Worm (Caenorhabditis elegans): Measurements from ENCODE around the gene nhr-221.

ce11 chrV:3535260-3535659 is at the start of gene nhr-221:
- TF ChIP-seq tbx-37 (GFP tag; conservative IDR thresholded peaks at IDR 0.05) (no peak), ama-1 (optimal IDR thresholded peaks at IDR 0.05) (no peak), hmg-4 (GFP tag; optimal IDR thresholded peaks at IDR 0.05) (no peak), hmbx-1 (tag; optimal IDR thresholded peaks at IDR 0.05) (no peak), pes-1 (GFP tag; IDR thresholded peaks at IDR 0.05) (no peak), flt-1 (GFP tag; IDR thresholded peaks at IDR 0.05) (no peak), sea-1 (GFP tag; conservative IDR thresholded peaks at IDR 0.05) (no peak), F13C5.2 (tag; optimal IDR thresholded peaks at IDR 0.05) (no peak), tbx-11 (GFP tag; IDR thresholded peaks at IDR 0.05) (no peak), hnd-1 (tag; optimal IDR thresholded peaks at IDR 0.05) (no peak), ets-7 (tag; optimal IDR thresholded peaks at IDR 0.05) (no peak), ceh-36 (tag; optimal IDR thresholded peaks at IDR 0.05) (no peak)

Data from whole organism, early embryonic.